Fruit fly (Drosophila melanogaster) whole organism, embryonic: ENCODE results near the gene flip.

Experiments
- Atf6 ChIP-seq: fragments of 200-800 bp; sonication (Bioruptor generic); IDR thresholded peaks from 2 replicates; pipeline ENCODE4 v1.3.6; 2022; ENCODE audit warnings: missing biosample characterization, missing genetic modification characterization
- CG11398 ChIP-seq: fragments of 200-800 bp; sonication (Bioruptor generic); optimal IDR thresholded peaks from 2 replicates; lab custom pipeline; 2016; ENCODE audit warnings: missing biosample characterization, missing genetic modification characterization
- CG11696 ChIP-seq: fragments of 200-800 bp; sonication (Bioruptor generic); IDR thresholded peaks from 2 replicates; pipeline ENCODE4 v1.3.6; 2022; ENCODE audit warnings: missing biosample characterization, missing genetic modification characterization
- CG14050 ChIP-seq: fragments of 200-800 bp; sonication (Bioruptor generic); IDR thresholded peaks from 3 replicates; pipeline ENCODE4 v1.3.6; 2022; ENCODE audit warnings: missing biosample characterization, missing genetic modification characterization
- CG16779 ChIP-seq: fragments of 200-800 bp; sonication (Bioruptor generic); IDR thresholded peaks from 2 replicates; pipeline ENCODE4 v1.3.6; 2022; ENCODE audit warnings: missing biosample characterization, missing genetic modification characterization
- CG7839 ChIP-seq: fragments of 200-800 bp; sonication (Bioruptor generic); optimal IDR thresholded peaks from 3 replicates; lab custom pipeline; 2018; ENCODE audit warnings: missing biosample characterization, mild to moderate bottlenecking, missing genetic modification characterization, moderate library complexity
- ase ChIP-seq: fragments of 200-800 bp; sonication (Bioruptor generic); IDR thresholded peaks from 3 replicates; pipeline ENCODE4 v1.3.6; 2022; ENCODE audit warnings: missing biosample characterization, missing genetic modification characterization
- en ChIP-seq: fragments of 200-800 bp; sonication (Bioruptor generic); optimal IDR thresholded peaks from 2 replicates; lab custom pipeline; 2016; ENCODE audit warnings: missing biosample characterization, missing genetic modification characterization
- insv ChIP-seq, 2 experiments: fragments of 200-800 bp; sonication (Bioruptor generic); optimal IDR thresholded peaks; 3 replicates each; lab custom pipeline; 2016 to 2018; ENCODE audit warnings: missing biosample characterization in 2 of 2, missing genetic modification characterization in 2 of 2
- knrl ChIP-seq: fragments of 200-800 bp; sonication (Bioruptor generic); IDR thresholded peaks from 3 replicates; pipeline ENCODE4 v1.3.6; 2022; ENCODE audit warnings: missing biosample characterization, missing genetic modification characterization; ENCODE audit not compliant: partially characterized antibody
- psq ChIP-seq: fragments of 200-800 bp; sonication (Bioruptor generic); optimal IDR thresholded peaks from 2 replicates; lab custom pipeline; 2017; ENCODE audit warnings: missing biosample characterization, missing genetic modification characterization
- pum ChIP-seq: fragments of 200-800 bp; sonication (Bioruptor generic); optimal IDR thresholded peaks from 2 replicates; lab custom pipeline; 2016; ENCODE audit warnings: missing biosample characterization, missing genetic modification characterization
- so ChIP-seq: fragments of 200-800 bp; sonication (Bioruptor generic); IDR thresholded peaks from 3 replicates; pipeline ENCODE4 v1.3.6; 2022; ENCODE audit warnings: missing biosample characterization, missing genetic modification characterization
- stwl ChIP-seq: fragments of 200-800 bp; sonication (Bioruptor generic); optimal IDR thresholded peaks from 3 replicates; lab custom pipeline; 2018; ENCODE audit warnings: missing biosample characterization, mild to moderate bottlenecking, missing genetic modification characterization, moderate library complexity

dm6 chr3R:4220030-4220429 lies 57.7 kb downstream of the flip start, which contains the start of gene CG31516:
- TF ChIP-seq en (GFP tag; lab: Kevin White, UChicago) (no peak), psq (GFP tag; lab: Kevin White, UChicago) (no peak), insv (GFP tag; optimal IDR thresholded peaks at IDR 0.05; lab: Kevin White, UChicago) (no peak), so (GFP tag; lab: Robert Waterston, UW) (no peak), ase (GFP tag; lab: Robert Waterston, UW) (no peak), CG11398 (GFP tag; lab: Kevin White, UChicago) (no peak), CG11696 (no peak), knrl (GFP tag; lab: Robert Waterston, UW) (no peak), stwl (tag; lab: Kevin White, UChicago) (no peak), CG14050 (GFP tag; lab: Robert Waterston, UW) (no peak), CG16779 (GFP tag; lab: Robert Waterston, UW) (no peak), pum (GFP tag; lab: Kevin White, UChicago) (no peak), CG7839 (tag; lab: Kevin White, UChicago) (no peak), Atf6 (GFP tag; lab: Robert Waterston, UW) (no peak)
